Fruit fly (Drosophila melanogaster): ENCODE data around the gene boss.

The boss gene

DNA sequence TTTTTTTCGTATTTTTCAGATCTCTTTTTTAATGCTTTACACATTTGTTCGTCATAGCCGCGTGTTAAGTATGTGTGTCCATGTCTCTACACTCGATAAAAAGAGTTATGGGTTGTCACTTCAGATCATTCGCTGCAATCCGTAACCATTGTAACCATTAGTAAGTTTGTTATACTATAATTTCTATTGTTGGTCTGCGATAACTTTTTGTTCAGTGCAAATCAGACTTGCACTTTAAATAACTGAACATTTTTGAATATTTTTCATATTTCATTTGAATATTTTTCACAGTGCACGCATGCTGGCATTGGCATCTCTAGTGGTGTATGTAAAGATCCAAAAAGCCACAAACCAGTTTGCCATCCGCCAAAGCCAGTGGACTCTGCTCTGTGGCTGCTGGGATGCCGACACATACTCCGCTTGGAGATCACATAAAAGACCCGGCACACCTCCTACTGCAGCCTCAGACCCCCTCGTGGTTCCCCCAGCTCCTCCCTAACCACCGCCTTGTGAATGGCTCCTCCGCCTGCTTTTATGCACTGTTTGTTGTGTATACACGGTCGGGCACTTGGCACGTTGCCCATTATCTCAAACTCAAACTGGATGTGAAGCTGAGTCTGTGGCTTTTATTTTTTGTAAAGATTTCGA, 47.2 kb downstream of the boss start (continued):
- TF ChIP-seq CG1647 (GFP tag; optimal IDR thresholded peaks at IDR 0.05) (peak; percentile 65), CG2120 (GFP tag; optimal IDR thresholded peaks at IDR 0.05) (peak; percentile 85), CG14014 (GFP tag; IDR thresholded peaks at IDR 0.05) (peak; percentile 80), sens (GFP tag) (peak; percentile 98), yki (optimal IDR thresholded peaks at IDR 0.05) (no peak), hb (GFP tag; IDR thresholded peaks at IDR 0.05; ENCODE audit: partially characterized antibody) (no peak), CG12236 (GFP tag; optimal IDR thresholded peaks at IDR 0.05) (peak; percentile 66), nerfin-2 (GFP tag; IDR thresholded peaks at IDR 0.05; ENCODE audit: partially characterized antibody) (no peak), sna (GFP tag; IDR thresholded peaks at IDR 0.05; ENCODE audit: partially characterized antibody) (no peak), CG11398 (GFP tag; optimal IDR thresholded peaks at IDR 0.05) (peak; percentile 84), CG16779 (GFP tag; IDR thresholded peaks at IDR 0.05) (peak; percentile 45; the same call in 1 of the 2 replicates), tgo (GFP tag; IDR thresholded peaks at IDR 0.05) (peak; percentile 88), Bgb (GFP tag; IDR thresholded peaks at IDR 0.05; ENCODE audit: partially characterized antibody) (no peak), CG11696 (GFP tag; IDR thresholded peaks at IDR 0.05) (peak; percentile 65), Fer1 (GFP tag; optimal IDR thresholded peaks at IDR 0.05) (peak; percentile 88), CG14667 (GFP tag; IDR thresholded peaks at IDR 0.05) (peak; percentile 84), prd (optimal IDR thresholded peaks at IDR 0.05) (no peak), prd (GFP tag; IDR thresholded peaks at IDR 0.05) (peak; percentile 87), CG10543 (GFP tag; optimal IDR thresholded peaks at IDR 0.05) (no peak), gcm2 (GFP tag; optimal IDR thresholded peaks at IDR 0.05) (peak; percentile 67), MBD-R2 (GFP tag; IDR thresholded peaks at IDR 0.05) (peak; percentile 46; the same call in 1 of the 2 replicates), zen2 (GFP tag; IDR thresholded peaks at IDR 0.05; ENCODE audit: partially characterized antibody) (no peak), D (optimal IDR thresholded peaks at IDR 0.05) (no peak), D (GFP tag; optimal IDR thresholded peaks at IDR 0.05) (peak; percentile 88), CG34422 (GFP tag; IDR thresholded peaks at IDR 0.05) (peak; percentile 80), CG3281 (GFP tag; optimal IDR thresholded peaks at IDR 0.05) (peak; percentile 86), CG10979 (tag; optimal IDR thresholded peaks at IDR 0.05) (peak; percentile 91), gce (GFP tag; IDR thresholded peaks at IDR 0.05) (peak; percentile 84; the same call in 2 of the 3 replicates), CG6254 (GFP tag; optimal IDR thresholded peaks at IDR 0.05) (peak; percentile 79), sc (optimal IDR thresholded peaks at IDR 0.05) (no peak), sc (GFP tag; optimal IDR thresholded peaks at IDR 0.05) (peak; percentile 80), CG9609 (GFP tag; optimal IDR thresholded peaks at IDR 0.05) (peak; percentile 78), wek (GFP tag; optimal IDR thresholded peaks at IDR 0.05) (peak; percentile 58), Lhr (GFP tag; optimal IDR thresholded peaks at IDR 0.05) (peak; percentile 76), Six4 (GFP tag; optimal IDR thresholded peaks at IDR 0.05) (peak; percentile 82), shn (GFP tag; optimal IDR thresholded peaks at IDR 0.05) (peak; percentile 77), Gsc (GFP tag; IDR thresholded peaks at IDR 0.05) (peak; percentile 67), CG12219 (GFP tag; optimal IDR thresholded peaks at IDR 0.05) (peak; percentile 93), Dp (GFP tag; optimal IDR thresholded peaks at IDR 0.05) (no peak), slbo (GFP tag; IDR thresholded peaks at IDR 0.05) (peak; percentile 78), CG1024 (GFP tag; IDR thresholded peaks at IDR 0.05) (peak; percentile 73), her (GFP tag; optimal IDR thresholded peaks at IDR 0.05) (peak; percentile 69), CG9437 (GFP tag; optimal IDR thresholded peaks at IDR 0.05) (peak; percentile 83), HLH54F (GFP tag; optimal IDR thresholded peaks at IDR 0.05) (peak; percentile 81), CG31441 (GFP tag; IDR thresholded peaks at IDR 0.05) (peak; percentile 93), CG13424 (tag; optimal IDR thresholded peaks at IDR 0.05) (peak; percentile 92), Hsf (GFP tag; optimal IDR thresholded peaks at IDR 0.05) (peak; percentile 91), CG3163 (GFP tag; optimal IDR thresholded peaks at IDR 0.05) (peak; percentile 53), CG12155 (GFP tag; optimal IDR thresholded peaks at IDR 0.05) (peak; percentile 79), Sry-β (GFP tag; optimal IDR thresholded peaks at IDR 0.05) (peak; percentile 81), jing (GFP tag; optimal IDR thresholded peaks at IDR 0.05) (peak; percentile 80)
